Fruit fly (Drosophila melanogaster): ENCODE measurements around the gene CG14829.

CG14829 gene

DNA sequence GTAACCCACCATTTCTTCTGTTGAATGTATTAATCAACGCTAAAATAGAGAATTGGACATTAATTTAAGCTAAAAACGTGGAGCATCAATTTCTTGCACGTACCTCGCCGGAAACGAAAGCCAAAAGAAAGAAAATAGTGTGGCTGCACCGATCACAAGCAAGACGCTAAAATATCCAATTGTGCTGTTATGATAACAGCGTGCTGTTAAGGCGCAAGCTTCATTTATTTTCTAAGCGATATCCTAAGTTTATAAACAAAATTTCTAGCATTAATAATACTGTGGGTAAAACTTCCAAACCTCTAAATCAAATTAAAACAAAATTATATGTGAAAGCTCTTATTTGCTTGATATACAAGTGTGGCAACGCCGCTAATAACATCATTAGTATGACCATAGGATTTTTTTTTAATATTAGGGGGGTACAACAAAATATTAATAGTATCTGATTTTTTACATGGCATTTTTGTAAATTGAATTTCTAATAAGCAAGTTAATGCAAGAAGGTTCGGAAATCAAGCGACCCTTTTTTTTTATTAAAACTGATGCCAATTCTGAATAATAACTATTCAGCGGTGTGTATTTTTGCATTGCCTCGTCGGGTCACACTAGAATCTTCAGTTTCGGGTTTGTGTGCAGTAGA, 3.4 kb upstream of the CG14829 start, which contains the start of the genes RpL18 and Neos (continued):
- no peak for TF ChIP-seq amos (GFP tag; IDR thresholded peaks at IDR 0.05; ENCODE audit: partially characterized antibody)
- TF ChIP-seq GATAe (GFP tag; conservative IDR thresholded peaks at IDR 0.05), result no peak
- TF ChIP-seq BEAF-32 (GFP tag; optimal IDR thresholded peaks at IDR 0.05), result peak; percentile 46
- no peak for TF ChIP-seq Trl (optimal IDR thresholded peaks at IDR 0.05)
- TF ChIP-seq Trl (GFP tag; optimal IDR thresholded peaks at IDR 0.05), result peak; percentile 76
- peak in 1 of 2 experiments; percentile 25 for TF ChIP-seq tll (GFP tag; optimal IDR thresholded peaks at IDR 0.05)
- peak; percentile 43 for TF ChIP-seq CG9876 (GFP tag; optimal IDR thresholded peaks at IDR 0.05)
- TF ChIP-seq CG13424 (tag; optimal IDR thresholded peaks at IDR 0.05), result peak; percentile 68
- peak; percentile 25; the same call in 1 of the 2 replicates for TF ChIP-seq gsb (GFP tag; IDR thresholded peaks at IDR 0.05)
- no peak for TF ChIP-seq CG3726 (GFP tag; IDR thresholded peaks at IDR 0.05)
- TF ChIP-seq CG17328 (GFP tag; IDR thresholded peaks at IDR 0.05), result peak; percentile 52
- TF ChIP-seq peb (GFP tag; IDR thresholded peaks at IDR 0.05), result no peak
- peak; percentile 41 for TF ChIP-seq ac (GFP tag; optimal IDR thresholded peaks at IDR 0.05)
- no peak for TF ChIP-seq usp (GFP tag; optimal IDR thresholded peaks at IDR 0.05)
- TF ChIP-seq Max (GFP tag; optimal IDR thresholded peaks at IDR 0.05), result peak; percentile 76
- TF ChIP-seq CG17385 (GFP tag; optimal IDR thresholded peaks at IDR 0.05), result peak; percentile 79
- TF ChIP-seq CG11398 (GFP tag; optimal IDR thresholded peaks at IDR 0.05), result peak; percentile 47
- peak; percentile 82 for TF ChIP-seq CG1233 (GFP tag; optimal IDR thresholded peaks at IDR 0.05)
- peak; percentile 25; the same call in 1 of the 3 replicates for TF ChIP-seq CG14050 (GFP tag; IDR thresholded peaks at IDR 0.05)
- peak; percentile 49 for TF ChIP-seq E2f2 (GFP tag; IDR thresholded peaks at IDR 0.05)
- peak; percentile 48 for TF ChIP-seq btn (GFP tag; optimal IDR thresholded peaks at IDR 0.05)
- peak; percentile 64 for TF ChIP-seq HLH54F (GFP tag; optimal IDR thresholded peaks at IDR 0.05)
- TF ChIP-seq knrl (GFP tag; IDR thresholded peaks at IDR 0.05; ENCODE audit: partially characterized antibody), result no peak
- peak; percentile 23; the same call in 1 of the 2 replicates for TF ChIP-seq ttk (GFP tag; IDR thresholded peaks at IDR 0.05)
- peak; percentile 72 for TF ChIP-seq Abd-B (GFP tag; optimal IDR thresholded peaks at IDR 0.05)
- TF ChIP-seq CG8089 (GFP tag; optimal IDR thresholded peaks at IDR 0.05), result peak; percentile 63
- TF ChIP-seq CG1832 (GFP tag; optimal IDR thresholded peaks at IDR 0.05), result no peak
- peak; percentile 90 for TF ChIP-seq CG9727 (GFP tag; optimal IDR thresholded peaks at IDR 0.05)
- no peak for TF ChIP-seq fru (optimal IDR thresholded peaks at IDR 0.05)
- TF ChIP-seq Ravus (GFP tag; IDR thresholded peaks at IDR 0.05), result no peak
- peak; percentile 59 for TF ChIP-seq grau (tag; optimal IDR thresholded peaks at IDR 0.05)
- TF ChIP-seq CG2889 (GFP tag; IDR thresholded peaks at IDR 0.05), result 0 out of 3 replicates have a peak, but pooled peaks have one; percentile 53
- TF ChIP-seq Usf (GFP tag; optimal IDR thresholded peaks at IDR 0.05), result peak; percentile 42
- peak; percentile 57 for TF ChIP-seq ranshi (GFP tag; IDR thresholded peaks at IDR 0.05)
- TF ChIP-seq sens-2 (GFP tag; IDR thresholded peaks at IDR 0.05), result peak; percentile 68
- peak; percentile 63 for TF ChIP-seq Nf-YB (GFP tag; optimal IDR thresholded peaks at IDR 0.05)
- peak; percentile 5 for TF ChIP-seq Atf3 (GFP tag; optimal IDR thresholded peaks at IDR 0.05)
- TF ChIP-seq lbe (GFP tag; optimal IDR thresholded peaks at IDR 0.05), result peak; percentile 46
- peak; percentile 45; the same call in 1 of the 2 replicates for TF ChIP-seq CG3847 (GFP tag; IDR thresholded peaks at IDR 0.05)
- TF ChIP-seq klu (GFP tag; IDR thresholded peaks at IDR 0.05), result peak; percentile 49; the same call in 1 of the 2 replicates
- peak; percentile 40 for TF ChIP-seq CG10654 (GFP tag; optimal IDR thresholded peaks at IDR 0.05)
- peak; percentile 1 for TF ChIP-seq CG13123 (GFP tag; optimal IDR thresholded peaks at IDR 0.05)
- TF ChIP-seq ems (GFP tag; optimal IDR thresholded peaks at IDR 0.05), result peak; percentile 45
- TF ChIP-seq CG30403 (GFP tag; optimal IDR thresholded peaks at IDR 0.05), result peak; percentile 80
- peak; percentile 55 for TF ChIP-seq HmgZ (tag; optimal IDR thresholded peaks at IDR 0.05)
- no peak for TF ChIP-seq Hr39 (optimal IDR thresholded peaks at IDR 0.05)
- TF ChIP-seq CG9817 (tag; optimal IDR thresholded peaks at IDR 0.05), result peak; percentile 66
- TF ChIP-seq CG18599 (GFP tag; optimal IDR thresholded peaks at IDR 0.05), result peak; percentile 87
- TF ChIP-seq CG4404 (GFP tag; IDR thresholded peaks at IDR 0.05), result peak; percentile 55
- TF ChIP-seq pzg (GFP tag; optimal IDR thresholded peaks at IDR 0.05), result peak; percentile 73
- TF ChIP-seq Xbp1 (GFP tag; optimal IDR thresholded peaks at IDR 0.05), result peak; percentile 67
